Fruit fly (Drosophila melanogaster): ENCODE measurements around the gene CG17930.
A peak's percentile ranks its signal among the peaks of the same experiment; 100 is the strongest.

DNA sequence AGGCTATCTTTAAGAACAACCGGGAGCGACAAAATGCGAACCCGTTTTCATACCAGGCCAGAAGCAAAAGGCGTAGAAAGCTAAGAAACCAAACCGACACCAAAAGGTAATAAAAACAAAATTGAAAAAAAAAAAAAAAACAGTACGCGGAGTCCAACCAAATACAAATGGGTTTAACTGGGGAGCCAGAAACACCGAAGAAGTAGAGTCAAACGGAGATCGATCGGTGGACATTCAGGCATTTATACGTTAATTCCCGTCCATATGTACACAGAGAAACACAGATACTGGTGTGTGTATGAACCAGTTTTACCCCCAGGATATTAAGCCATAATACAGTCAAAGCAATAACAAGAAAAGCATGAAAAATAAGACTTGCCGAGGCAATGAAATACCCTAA is 40.5 kb upstream of the CG17930 start:
- TF ChIP-seq ey (GFP tag; optimal IDR thresholded peaks at IDR 0.05) (no peak), OdsH (GFP tag; optimal IDR thresholded peaks at IDR 0.05) (no peak), Rel (GFP tag; optimal IDR thresholded peaks at IDR 0.05) (no peak), Rel (tag; optimal IDR thresholded peaks at IDR 0.05) (no peak), foxo (GFP tag; optimal IDR thresholded peaks at IDR 0.05) (no peak), usp (GFP tag; optimal IDR thresholded peaks at IDR 0.05) (no peak), Vsx2 (GFP tag; optimal IDR thresholded peaks at IDR 0.05; ENCODE audit: partially characterized antibody) (peak; percentile 8)
